Worm (Caenorhabditis elegans) whole organism, L4/young adult: ENCODE data around the gene sir-2.3.

Source experiments
- W03F9.2 ChIP-seq: fragments of 150-350 bp; optimal IDR thresholded peaks from 2 replicates; lab custom pipeline; 2014; ENCODE audit warnings: missing biosample characterization, missing genetic modification characterization
- dao-5 ChIP-seq: sonication (generic microtip); optimal IDR thresholded peaks from 2 replicates; lab custom pipeline; 2016; ENCODE audit warnings: missing genotype, missing genetic modification characterization, moderate library complexity, missing compliant biosample characterization
- him-1 ChIP-seq: sonication (generic microtip); optimal IDR thresholded peaks from 2 replicates; lab custom pipeline; 2016; ENCODE audit warnings: missing genotype, missing genetic modification reagents, missing genetic modification characterization, missing compliant biosample characterization

- TF ChIP-seq dao-5 (tag; lab: Kevin White, UChicago) (no peak), him-1 (tag; lab: Kevin White, UChicago) (no peak), W03F9.2 (no peak)
Measured at ce11 chrX:13317532-13317931, 14.0 kb upstream of the sir-2.3 start.
